Fruit fly (Drosophila melanogaster): ENCODE results near the gene B-H2.

Gene B-H2

dm6 chrX:17357443-17357842 is 43.1 kb downstream of the B-H2 start (continued):
- TF ChIP-seq Meics (GFP tag; optimal IDR thresholded peaks at IDR 0.05), result no peak
- TF ChIP-seq row (GFP tag; IDR thresholded peaks at IDR 0.05), result peak; percentile 51; the same call in 2 of the 3 replicates
- TF ChIP-seq Elba2 (GFP tag; optimal IDR thresholded peaks at IDR 0.05), result no peak
- no peak for TF ChIP-seq Dip2 (GFP tag; IDR thresholded peaks at IDR 0.05)
- TF ChIP-seq CoRest (tag; optimal IDR thresholded peaks at IDR 0.05), result peak; percentile 36
- TF ChIP-seq lmd (GFP tag; IDR thresholded peaks at IDR 0.05), result no peak
- no peak for TF ChIP-seq scrt (GFP tag; optimal IDR thresholded peaks at IDR 0.05)
- TF ChIP-seq dan (GFP tag; IDR thresholded peaks at IDR 0.05), result no peak
- no peak for TF ChIP-seq al (GFP tag; IDR thresholded peaks at IDR 0.05)
- TF ChIP-seq CHES-1-like (GFP tag; optimal IDR thresholded peaks at IDR 0.05), result no peak
- no peak for TF ChIP-seq CG18764 (GFP tag; optimal IDR thresholded peaks at IDR 0.05)
- TF ChIP-seq CG15696 (tag; optimal IDR thresholded peaks at IDR 0.05), result no peak
- TF ChIP-seq CG12744 (GFP tag; optimal IDR thresholded peaks at IDR 0.05), result no peak
- no peak for TF ChIP-seq toy (GFP tag; IDR thresholded peaks at IDR 0.05)
- no peak for TF ChIP-seq CG1647 (GFP tag; optimal IDR thresholded peaks at IDR 0.05)
- TF ChIP-seq nmo (GFP tag; optimal IDR thresholded peaks at IDR 0.05), result no peak
- no peak for TF ChIP-seq Stat92E (GFP tag; optimal IDR thresholded peaks at IDR 0.05)
- no peak for TF ChIP-seq CG12071 (GFP tag; optimal IDR thresholded peaks at IDR 0.05)
- TF ChIP-seq Side (GFP tag; optimal IDR thresholded peaks at IDR 0.05), result peak; percentile 5
- no peak for TF ChIP-seq CTCF (GFP tag; optimal IDR thresholded peaks at IDR 0.05)
- peak; percentile 5 for TF ChIP-seq CG16815 (GFP tag; optimal IDR thresholded peaks at IDR 0.05)
- no peak for TF ChIP-seq CG4360 (GFP tag; IDR thresholded peaks at IDR 0.05)
- TF ChIP-seq HHEX (GFP tag; optimal IDR thresholded peaks at IDR 0.05), result no peak
- 0 out of 2 replicates have a peak, but pooled peaks have one; percentile 14 for TF ChIP-seq ap (GFP tag; IDR thresholded peaks at IDR 0.05)
- TF ChIP-seq inv (GFP tag; IDR thresholded peaks at IDR 0.05; ENCODE audit: partially characterized antibody), result no peak
- no peak for TF ChIP-seq tio (GFP tag; optimal IDR thresholded peaks at IDR 0.05)
- TF ChIP-seq Oli (tag; optimal IDR thresholded peaks at IDR 0.05), result peak; percentile 7
- no peak for TF ChIP-seq her (GFP tag; optimal IDR thresholded peaks at IDR 0.05)
- no peak for TF ChIP-seq Scr (GFP tag; IDR thresholded peaks at IDR 0.05; ENCODE audit: partially characterized antibody)
- TF ChIP-seq Spps (tag; optimal IDR thresholded peaks at IDR 0.05), result no peak
- TF ChIP-seq Hsf (GFP tag; optimal IDR thresholded peaks at IDR 0.05), result no peak
- no peak for TF ChIP-seq CG3281 (GFP tag; optimal IDR thresholded peaks at IDR 0.05)
- no peak for TF ChIP-seq cg (GFP tag; optimal IDR thresholded peaks at IDR 0.05)
- TF ChIP-seq NK7.1 (GFP tag; optimal IDR thresholded peaks at IDR 0.05), result no peak
- no peak for TF ChIP-seq abd-A (tag; optimal IDR thresholded peaks at IDR 0.05)
- peak; percentile 13 for TF ChIP-seq CG30403 (GFP tag; optimal IDR thresholded peaks at IDR 0.05)
- no peak for TF ChIP-seq Fer1 (GFP tag; optimal IDR thresholded peaks at IDR 0.05)
- no peak for TF ChIP-seq Usf (GFP tag; optimal IDR thresholded peaks at IDR 0.05)
- TF ChIP-seq unpg (GFP tag; optimal IDR thresholded peaks at IDR 0.05), result peak; percentile 27
- TF ChIP-seq Ssrp (tag; optimal IDR thresholded peaks at IDR 0.05), result peak; percentile 39
- TF ChIP-seq onecut (GFP tag; IDR thresholded peaks at IDR 0.05), result peak; percentile 26; the same call in 1 of the 2 replicates
- TF ChIP-seq sima (GFP tag; optimal IDR thresholded peaks at IDR 0.05), result no peak
- TF ChIP-seq CG8924 (tag; optimal IDR thresholded peaks at IDR 0.05), result no peak
- peak in 1 of 3 experiments; percentile 64 for TF ChIP-seq lola (GFP tag; optimal IDR thresholded peaks at IDR 0.05)
- TF ChIP-seq CG9727 (GFP tag; optimal IDR thresholded peaks at IDR 0.05), result peak; percentile 26
- TF ChIP-seq ken (GFP tag; IDR thresholded peaks at IDR 0.05), result no peak
- no peak for TF ChIP-seq Sry-δ (GFP tag; optimal IDR thresholded peaks at IDR 0.05)
- TF ChIP-seq CG2202 (tag; optimal IDR thresholded peaks at IDR 0.05), result peak; percentile 17
- no peak for TF ChIP-seq Pdp1 (GFP tag; optimal IDR thresholded peaks at IDR 0.05)
- no peak for TF ChIP-seq mam (GFP tag; optimal IDR thresholded peaks at IDR 0.05)
- no peak for TF ChIP-seq CG13775 (GFP tag; optimal IDR thresholded peaks at IDR 0.05)
- TF ChIP-seq HmgD (GFP tag; optimal IDR thresholded peaks at IDR 0.05), result no peak

Data from whole organism, embryonic.